Fruit fly (Drosophila melanogaster) whole organism, embryonic: Measurements from ENCODE around the gene frac.

Experiments used
- BtbVII ChIP-seq: fragments of 200-800 bp; sonication (Bioruptor generic); optimal IDR thresholded peaks from 3 replicates; lab custom pipeline; 2017; ENCODE audit warnings: missing biosample characterization, mild to moderate bottlenecking, missing genetic modification characterization
- C15 ChIP-seq: fragments of 200-800 bp; sonication (Bioruptor generic); IDR thresholded peaks from 3 replicates; pipeline ENCODE4 v1.3.6; 2022; ENCODE audit warnings: missing biosample characterization, missing genetic modification characterization
- CG10267 ChIP-seq: fragments of 200-800 bp; sonication (Bioruptor generic); optimal IDR thresholded peaks from 2 replicates; lab custom pipeline; 2018; ENCODE audit warnings: missing biosample characterization, mild to moderate bottlenecking, missing genetic modification characterization, moderate library complexity
- CG10565 ChIP-seq: fragments of 200-800 bp; sonication (Bioruptor generic); optimal IDR thresholded peaks from 3 replicates; lab custom pipeline; 2016; ENCODE audit warnings: missing biosample characterization, mild to moderate bottlenecking, missing genetic modification characterization
- CG10654 ChIP-seq: fragments of 200-800 bp; sonication (Bioruptor generic); optimal IDR thresholded peaks from 2 replicates; lab custom pipeline; 2016; ENCODE audit warnings: missing biosample characterization, missing genetic modification characterization
- CG11093 ChIP-seq: fragments of 200-800 bp; sonication (Bioruptor generic); IDR thresholded peaks from 3 replicates; pipeline ENCODE4 v1.3.6; 2022; ENCODE audit warnings: missing biosample characterization, missing genetic modification characterization
- CG11398 ChIP-seq: fragments of 200-800 bp; sonication (Bioruptor generic); optimal IDR thresholded peaks from 2 replicates; lab custom pipeline; 2016; ENCODE audit warnings: missing biosample characterization, missing genetic modification characterization
- CG11560 ChIP-seq: fragments of 200-800 bp; sonication (Bioruptor generic); IDR thresholded peaks from 3 replicates; pipeline ENCODE4 v1.3.6; 2022; ENCODE audit warnings: missing biosample characterization, missing genetic modification characterization
- CG11723 ChIP-seq: fragments of 200-800 bp; sonication (Bioruptor generic); optimal IDR thresholded peaks from 2 replicates; lab custom pipeline; 2017; ENCODE audit warnings: missing biosample characterization, mild to moderate bottlenecking, missing genetic modification characterization
- CG12391 ChIP-seq: fragments of 200-800 bp; sonication (Bioruptor generic); optimal IDR thresholded peaks from 3 replicates; lab custom pipeline; 2018; ENCODE audit warnings: missing biosample characterization, mild to moderate bottlenecking, missing genetic modification characterization, moderate library complexity
- CG13624 ChIP-seq: fragments of 200-800 bp; sonication (Bioruptor generic); optimal IDR thresholded peaks from 2 replicates; lab custom pipeline; 2016; ENCODE audit warnings: missing biosample characterization, missing genetic modification characterization
- CG14441 ChIP-seq: fragments of 200-800 bp; sonication (Bioruptor generic); IDR thresholded peaks from 2 replicates; pipeline ENCODE4 v1.3.6; 2022; ENCODE audit warnings: missing biosample characterization, missing genetic modification characterization
- CG16863 ChIP-seq: fragments of 200-800 bp; sonication (Bioruptor generic); optimal IDR thresholded peaks from 3 replicates; lab custom pipeline; 2016; ENCODE audit warnings: missing biosample characterization, missing genetic modification characterization
- CG17912 ChIP-seq: fragments of 200-800 bp; sonication (Bioruptor generic); optimal IDR thresholded peaks from 2 replicates; lab custom pipeline; 2018; ENCODE audit warnings: missing biosample characterization, mild to moderate bottlenecking, missing genetic modification characterization
- CG3281 ChIP-seq: fragments of 200-800 bp; sonication (Bioruptor generic); optimal IDR thresholded peaks from 3 replicates; lab custom pipeline; 2017; ENCODE audit warnings: missing biosample characterization, mild to moderate bottlenecking, missing genetic modification characterization
- CG33213 ChIP-seq: fragments of 200-800 bp; sonication (Bioruptor generic); optimal IDR thresholded peaks from 3 replicates; lab custom pipeline; 2016; ENCODE audit warnings: missing biosample characterization, missing genetic modification characterization
- CG4617 ChIP-seq: fragments of 200-800 bp; sonication (Bioruptor generic); optimal IDR thresholded peaks from 3 replicates; lab custom pipeline; 2016; ENCODE audit warnings: missing biosample characterization, missing genetic modification characterization, borderline replicate concordance
- CG6813 ChIP-seq: fragments of 200-800 bp; sonication (Bioruptor generic); optimal IDR thresholded peaks from 2 replicates; lab custom pipeline; 2017; ENCODE audit warnings: missing biosample characterization, missing genetic modification characterization, mild to moderate bottlenecking, moderate library complexity, missing genetic modification reagents
- CG7271 ChIP-seq: fragments of 200-800 bp; sonication (Bioruptor generic); optimal IDR thresholded peaks from 2 replicates; lab custom pipeline; 2018; ENCODE audit warnings: missing biosample characterization, mild to moderate bottlenecking, missing genetic modification characterization, moderate library complexity
- CG7963 ChIP-seq: fragments of 200-800 bp; sonication (Bioruptor generic); IDR thresholded peaks from 3 replicates; pipeline ENCODE4 v1.3.6; 2022; ENCODE audit warnings: missing biosample characterization, missing genetic modification characterization; ENCODE audit not compliant: partially characterized antibody
- CG9876 ChIP-seq: fragments of 200-800 bp; sonication (Bioruptor generic); optimal IDR thresholded peaks from 2 replicates; lab custom pipeline; 2016; ENCODE audit warnings: missing biosample characterization, missing genetic modification characterization
- Deaf1 ChIP-seq: fragments of 200-800 bp; optimal IDR thresholded peaks from 3 replicates; lab custom pipeline; 2019; ENCODE audit warnings: missing biosample characterization, mild to moderate bottlenecking, missing genetic modification characterization, moderate library complexity
- Dip2 ChIP-seq: fragments of 200-800 bp; sonication (Bioruptor generic); IDR thresholded peaks from 2 replicates; pipeline ENCODE4 v1.3.6; 2022; ENCODE audit warnings: missing biosample characterization, missing genetic modification characterization
- Eip74EF ChIP-seq, 2 experiments: fragments of 200-800 bp in 1 of 2; fragments of >200 bp in 1 of 2; sonication (Bioruptor generic) in 1 of 2; optimal IDR thresholded peaks; 2 replicates each; lab custom pipeline; 2017 to 2019; ENCODE audit warnings: missing biosample characterization in 2 of 2, missing genetic modification characterization in 2 of 2, mild to moderate bottlenecking in 1 of 2, moderate library complexity in 1 of 2
- Fer3 ChIP-seq: fragments of 200-800 bp; sonication (Bioruptor generic); optimal IDR thresholded peaks from 2 replicates; lab custom pipeline; 2018; ENCODE audit warnings: missing biosample characterization, mild to moderate bottlenecking, missing genetic modification characterization, moderate library complexity
- Hr39 ChIP-seq: fragments of >200 bp; optimal IDR thresholded peaks from 2 replicates; lab custom pipeline; 2017
- Jarid2 ChIP-seq: fragments of 200-800 bp; sonication (Bioruptor generic); optimal IDR thresholded peaks from 3 replicates; lab custom pipeline; 2017; ENCODE audit warnings: mild to moderate bottlenecking, missing biosample characterization, missing genetic modification reagents, missing genetic modification characterization
- Poxn ChIP-seq: fragments of 200-800 bp; sonication (Bioruptor generic); IDR thresholded peaks from 2 replicates; pipeline ENCODE4 v1.3.6; 2022; ENCODE audit warnings: missing biosample characterization, missing genetic modification characterization
- ac ChIP-seq: fragments of 200-800 bp; sonication (Bioruptor generic); optimal IDR thresholded peaks from 3 replicates; lab custom pipeline; 2017; ENCODE audit warnings: missing biosample characterization, mild to moderate bottlenecking, missing genetic modification characterization
- aop ChIP-seq: fragments of 200-800 bp; sonication (Bioruptor generic); IDR thresholded peaks from 2 replicates; pipeline ENCODE4 v1.3.6; 2022; ENCODE audit warnings: missing biosample characterization, missing genetic modification characterization
- cas ChIP-seq: fragments of 200-800 bp; sonication (Bioruptor generic); IDR thresholded peaks from 2 replicates; pipeline ENCODE4 v1.3.6; 2022; ENCODE audit warnings: missing biosample characterization, missing genetic modification characterization
- cato ChIP-seq: fragments of 200-800 bp; sonication (Bioruptor generic); optimal IDR thresholded peaks from 2 replicates; lab custom pipeline; 2016; ENCODE audit warnings: missing biosample characterization, missing genetic modification characterization, borderline replicate concordance
- en ChIP-seq: fragments of 200-800 bp; sonication (Bioruptor generic); optimal IDR thresholded peaks from 2 replicates; lab custom pipeline; 2016; ENCODE audit warnings: missing biosample characterization, missing genetic modification characterization
- fd102C ChIP-seq: fragments of 200-800 bp; sonication (Bioruptor generic); optimal IDR thresholded peaks from 2 replicates; lab custom pipeline; 2018; ENCODE audit warnings: missing biosample characterization, mild to moderate bottlenecking, missing genetic modification characterization, moderate library complexity
- lilli ChIP-seq: fragments of 200-800 bp; sonication (Bioruptor generic); optimal IDR thresholded peaks from 3 replicates; lab custom pipeline; 2016; ENCODE audit warnings: missing biosample characterization, missing genetic modification characterization
- mam ChIP-seq: fragments of 200-800 bp; sonication (Bioruptor generic); optimal IDR thresholded peaks from 3 replicates; lab custom pipeline; 2016; ENCODE audit warnings: missing biosample characterization, missing genetic modification characterization
- nau ChIP-seq: fragments of 200-800 bp; sonication (Bioruptor generic); optimal IDR thresholded peaks from 3 replicates; lab custom pipeline; 2017; ENCODE audit warnings: missing biosample characterization, mild to moderate bottlenecking, missing genetic modification characterization, missing genetic modification reagents
- pan ChIP-seq, 4 experiments: fragments of >200 bp in 3 of 4; fragments of 200-800 bp in 1 of 4; sonication (Bioruptor generic) in 1 of 4; optimal IDR thresholded peaks in 3 of 4; IDR thresholded peaks in 1 of 4; 2 replicates each; pipeline versions ENCODE4 v1.3.6 to Lab custom; 2017 to 2022; ENCODE audit warnings: missing biosample characterization in 2 of 4, missing genetic modification characterization in 2 of 4, mixed read lengths in 1 of 4
- psq ChIP-seq: fragments of 200-800 bp; sonication (Bioruptor generic); optimal IDR thresholded peaks from 2 replicates; lab custom pipeline; 2017; ENCODE audit warnings: missing biosample characterization, missing genetic modification characterization
- salm ChIP-seq: fragments of 200-800 bp; sonication (Bioruptor generic); optimal IDR thresholded peaks from 2 replicates; lab custom pipeline; 2018; ENCODE audit warnings: missing biosample characterization, mild to moderate bottlenecking, missing genetic modification characterization
- sens-2 ChIP-seq: fragments of 200-800 bp; sonication (Bioruptor generic); IDR thresholded peaks from 2 replicates; pipeline ENCODE4 v1.3.6; 2022; ENCODE audit warnings: missing biosample characterization, missing genetic modification characterization
- sqz ChIP-seq: fragments of 200-800 bp; sonication (Bioruptor generic); optimal IDR thresholded peaks from 3 replicates; lab custom pipeline; 2018; ENCODE audit warnings: missing biosample characterization, mild to moderate bottlenecking, missing genetic modification characterization
- stc ChIP-seq: fragments of 200-800 bp; sonication (Bioruptor generic); IDR thresholded peaks from 2 replicates; pipeline ENCODE4 v1.3.6; 2022; ENCODE audit warnings: missing biosample characterization, missing genetic modification characterization
- tgo ChIP-seq: fragments of 200-800 bp; sonication (Bioruptor generic); IDR thresholded peaks from 3 replicates; pipeline ENCODE4 v1.3.6; 2022; ENCODE audit warnings: missing biosample characterization, missing genetic modification characterization
- trh ChIP-seq: fragments of 200-800 bp; sonication (Bioruptor generic); optimal IDR thresholded peaks from 2 replicates; lab custom pipeline; 2016; ENCODE audit warnings: missing biosample characterization, missing genetic modification characterization
- unc-4 ChIP-seq: fragments of 200-800 bp; sonication (Bioruptor generic); IDR thresholded peaks from 2 replicates; pipeline ENCODE4 v1.3.6; 2022; ENCODE audit warnings: missing biosample characterization, missing genetic modification characterization; ENCODE audit not compliant: partially characterized antibody
- vnd ChIP-seq: fragments of 200-800 bp; sonication (Bioruptor generic); IDR thresholded peaks from 3 replicates; pipeline ENCODE4 v1.3.6; 2022; ENCODE audit warnings: missing biosample characterization, missing genetic modification characterization; ENCODE audit not compliant: partially characterized antibody
- zfh1 ChIP-seq: fragments of 200-800 bp; sonication (Bioruptor generic); IDR thresholded peaks from 3 replicates; pipeline ENCODE4 v1.3.6; 2022; ENCODE audit warnings: missing biosample characterization, missing genetic modification characterization
- zfh2 ChIP-seq: fragments of 200-800 bp; sonication (Bioruptor generic); optimal IDR thresholded peaks from 2 replicates; lab custom pipeline; 2016; ENCODE audit warnings: missing biosample characterization, missing genetic modification characterization

frac gene

DNA sequence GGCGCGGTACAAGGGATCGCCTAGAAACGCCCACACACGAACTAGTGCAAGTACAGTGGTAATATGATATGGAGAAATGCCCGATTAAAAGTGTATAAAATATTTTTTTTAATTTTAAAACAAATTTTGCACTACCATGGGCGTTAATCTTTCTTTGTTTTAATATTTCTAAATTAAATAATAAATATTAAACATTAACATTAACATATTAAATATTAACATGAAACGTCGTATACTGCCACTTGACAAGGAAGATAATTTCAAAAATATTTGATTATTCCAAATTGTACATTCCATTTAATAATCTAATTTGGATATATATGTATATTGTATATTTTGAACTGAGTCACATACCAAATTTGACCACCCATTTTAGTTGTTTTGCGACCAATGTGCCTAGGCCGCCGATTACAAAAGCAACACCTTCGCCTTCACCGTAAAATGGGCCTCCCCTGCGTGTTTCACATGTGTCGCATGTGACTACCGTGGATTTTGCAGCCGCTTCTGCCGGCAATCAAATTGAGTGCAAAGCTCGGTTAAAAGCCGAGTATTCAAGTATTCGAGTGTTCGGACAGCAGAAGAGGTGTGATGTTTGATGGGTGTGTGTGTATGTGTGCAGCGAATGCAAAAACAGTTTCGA lies 29.8 kb downstream of the frac start (continued):
- TF ChIP-seq CG9876 (GFP tag; lab: Kevin White, UChicago): no peak
- no peak for TF ChIP-seq CG17912 (GFP tag; lab: Kevin White, UChicago)
- no peak for TF ChIP-seq sqz (GFP tag; lab: Kevin White, UChicago)
- no peak for TF ChIP-seq CG3281 (GFP tag; lab: Kevin White, UChicago)
- no peak for TF ChIP-seq Dip2
- peak; percentile 51 for TF ChIP-seq CG10267 (tag; lab: Kevin White, UChicago)
- TF ChIP-seq BtbVII: no peak
- no peak for TF ChIP-seq cato
- TF ChIP-seq mam (GFP tag; lab: Kevin White, UChicago): no peak
- TF ChIP-seq CG11398: no peak
- peak in 1 of 2 experiments; percentile 37 for TF ChIP-seq Eip74EF (GFP tag; optimal IDR thresholded peaks at IDR 0.05; lab: Kevin White, UChicago)
- no peak for TF ChIP-seq CG7963
- TF ChIP-seq CG13624: no peak
- TF ChIP-seq fd102C (GFP tag; lab: Kevin White, UChicago): no peak
- TF ChIP-seq CG33213 (GFP tag; lab: Kevin White, UChicago): no peak
- TF ChIP-seq unc-4 (GFP tag; lab: Robert Waterston, UW): no peak
- TF ChIP-seq CG16863 (GFP tag; lab: Kevin White, UChicago): no peak
- TF ChIP-seq stc (GFP tag; lab: Robert Waterston, UW): 0 out of 2 replicates have a peak, but pooled peaks have one; percentile 14
- no peak for TF ChIP-seq C15 (GFP tag; lab: Robert Waterston, UW)
- TF ChIP-seq CG7271: no peak
- TF ChIP-seq Hr39 (lab: Kevin White, UChicago): no peak
- peak; percentile 43; the same call in 1 of the 3 replicates for TF ChIP-seq CG11093 (GFP tag; lab: Robert Waterston, UW)
- TF ChIP-seq trh (GFP tag; lab: Kevin White, UChicago): no peak
- no peak for TF ChIP-seq CG11723 (GFP tag; lab: Kevin White, UChicago)
- TF ChIP-seq CG4617 (GFP tag; lab: Kevin White, UChicago): no peak
- TF ChIP-seq ac (GFP tag; lab: Kevin White, UChicago): no peak
- TF ChIP-seq Poxn: no peak
- TF ChIP-seq CG10565 (GFP tag; lab: Kevin White, UChicago): no peak
- peak; percentile 54 for TF ChIP-seq CG12391 (tag; lab: Kevin White, UChicago)
- TF ChIP-seq aop (GFP tag; lab: Robert Waterston, UW): no peak
- no peak for TF ChIP-seq en (GFP tag; lab: Kevin White, UChicago)
- TF ChIP-seq pan (optimal IDR thresholded peaks at IDR 0.05; lab: Kevin White, UChicago): no peak
- TF ChIP-seq pan (GFP tag; optimal IDR thresholded peaks at IDR 0.05 in 1 of 2, IDR thresholded peaks at IDR 0.05 in 1 of 2): no peak
- no peak for TF ChIP-seq zfh2
- no peak for TF ChIP-seq CG11560 (tag; lab: Robert Waterston, UW)
- no peak for TF ChIP-seq nau
- no peak for TF ChIP-seq salm
- TF ChIP-seq psq: no peak
- no peak for TF ChIP-seq cas (GFP tag; lab: Robert Waterston, UW)
- no peak; the same call in 2 of the 3 replicates for TF ChIP-seq tgo (GFP tag; lab: Robert Waterston, UW)
- no peak for TF ChIP-seq sens-2
- no peak for TF ChIP-seq vnd (GFP tag; lab: Robert Waterston, UW)
- TF ChIP-seq zfh1 (GFP tag; lab: Robert Waterston, UW): no peak
- TF ChIP-seq Jarid2 (GFP tag; lab: Kevin White, UChicago): no peak
- no peak for TF ChIP-seq Deaf1
- 0 out of 2 replicates have a peak, but pooled peaks have one; percentile 5 for TF ChIP-seq CG14441 (GFP tag; lab: Robert Waterston, UW)
- TF ChIP-seq CG10654 (GFP tag; lab: Kevin White, UChicago): no peak
- TF ChIP-seq CG6813 (GFP tag; lab: Kevin White, UChicago): no peak
- no peak for TF ChIP-seq lilli (GFP tag; lab: Kevin White, UChicago)
- no peak for TF ChIP-seq Fer3 (tag; lab: Kevin White, UChicago)
